Fruit fly (Drosophila melanogaster): ENCODE measurements around the gene CG12684.

CG12684 gene

dm6 chrX:4571829-4572228 is at the start of gene CG12684:
Gene CG12684, minus strand, starts transcription at chrX:4571929.
- no peak for TF ChIP-seq CG11617 (GFP tag; optimal IDR thresholded peaks at IDR 0.05)

- TF ChIP-seq kay (GFP tag; ENCODE audit: borderline replicate concordance) (no peak), CG5204 (GFP tag; optimal IDR thresholded peaks at IDR 0.05) (no peak), CG12768 (GFP tag; optimal IDR thresholded peaks at IDR 0.05) (no peak), CG14711 (tag; optimal IDR thresholded peaks at IDR 0.05) (no peak), Crg-1 (GFP tag; optimal IDR thresholded peaks at IDR 0.05) (no peak), CG1620 (GFP tag; optimal IDR thresholded peaks at IDR 0.05) (no peak), cic (GFP tag; optimal IDR thresholded peaks at IDR 0.05) (no peak), toe (GFP tag; optimal IDR thresholded peaks at IDR 0.05) (no peak), ovo (GFP tag; optimal IDR thresholded peaks at IDR 0.05) (no peak), CG33017 (tag; optimal IDR thresholded peaks at IDR 0.05) (no peak), bab1 (GFP tag; optimal IDR thresholded peaks at IDR 0.05) (no peak), cnc (optimal IDR thresholded peaks at IDR 0.05) (no peak), Clk (GFP tag; optimal IDR thresholded peaks at IDR 0.05) (no peak), CG11617 (GFP tag; optimal IDR thresholded peaks at IDR 0.05) (no peak)
Measured at dm6 chrX:4618869-4619268, 47.1 kb upstream of the CG12684 start.

- TF ChIP-seq bab1 (GFP tag; optimal IDR thresholded peaks at IDR 0.05) (peak; percentile 63), Mnt (GFP tag; optimal IDR thresholded peaks at IDR 0.05) (peak; percentile 92), cnc (optimal IDR thresholded peaks at IDR 0.05) (no peak), CG7045 (GFP tag; optimal IDR thresholded peaks at IDR 0.05) (no peak), toe (GFP tag; optimal IDR thresholded peaks at IDR 0.05) (no peak), kay (GFP tag; ENCODE audit: borderline replicate concordance) (no peak), CG5204 (GFP tag; optimal IDR thresholded peaks at IDR 0.05) (no peak), CG12768 (GFP tag; optimal IDR thresholded peaks at IDR 0.05) (no peak), CG11617 (GFP tag; optimal IDR thresholded peaks at IDR 0.05) (no peak), pad (GFP tag; optimal IDR thresholded peaks at IDR 0.05) (peak; percentile 14), tj (GFP tag; optimal IDR thresholded peaks at IDR 0.05) (peak; percentile 36), Clk (GFP tag; optimal IDR thresholded peaks at IDR 0.05) (no peak), Hr96 (GFP tag; optimal IDR thresholded peaks at IDR 0.05) (peak; percentile 21), CG7101 (tag; optimal IDR thresholded peaks at IDR 0.05) (no peak)
Measured at dm6 chrX:4616865-4617669, 45.3 kb upstream of the CG12684 start, which contains the start of gene peb. Gene peb, plus strand, starts transcription at chrX:4617564.

- TF ChIP-seq Crg-1 (GFP tag; optimal IDR thresholded peaks at IDR 0.05) = no peak
- peak; percentile 76 for TF ChIP-seq bab1 (GFP tag; optimal IDR thresholded peaks at IDR 0.05)
Measured at dm6 chrX:4615684-4616292, 44.1 kb upstream of the CG12684 start.

- TF ChIP-seq ovo (GFP tag; optimal IDR thresholded peaks at IDR 0.05) (no peak), pad (GFP tag; optimal IDR thresholded peaks at IDR 0.05) (no peak), bab1 (GFP tag; optimal IDR thresholded peaks at IDR 0.05) (peak; percentile 8)
Measured at dm6 chrX:4614945-4615344, 43.2 kb upstream of the CG12684 start.

- no peak for TF ChIP-seq CG33017 (tag; optimal IDR thresholded peaks at IDR 0.05)
- TF ChIP-seq bab1 (GFP tag; optimal IDR thresholded peaks at IDR 0.05) = peak; percentile 73
- TF ChIP-seq CG7101 (tag; optimal IDR thresholded peaks at IDR 0.05) = peak; percentile 64
- no peak for TF ChIP-seq cic (GFP tag; optimal IDR thresholded peaks at IDR 0.05)
- TF ChIP-seq CG14711 (tag; optimal IDR thresholded peaks at IDR 0.05) = peak; percentile 65
- TF ChIP-seq Hr96 (GFP tag; optimal IDR thresholded peaks at IDR 0.05) = peak; percentile 59
Measured at dm6 chrX:4614325-4614724, 42.6 kb upstream of the CG12684 start.

dm6 chrX:4613613-4614012 is 41.9 kb upstream of the CG12684 start:
- TF ChIP-seq cnc (optimal IDR thresholded peaks at IDR 0.05) (no peak), CG33017 (tag; optimal IDR thresholded peaks at IDR 0.05) (no peak), CG7045 (GFP tag; optimal IDR thresholded peaks at IDR 0.05) (no peak), CG11617 (GFP tag; optimal IDR thresholded peaks at IDR 0.05) (no peak), ovo (GFP tag; optimal IDR thresholded peaks at IDR 0.05) (no peak), Mnt (GFP tag; optimal IDR thresholded peaks at IDR 0.05) (no peak), CG1620 (GFP tag; optimal IDR thresholded peaks at IDR 0.05) (no peak), CG7101 (tag; optimal IDR thresholded peaks at IDR 0.05) (no peak), cic (GFP tag; optimal IDR thresholded peaks at IDR 0.05) (no peak), CG12768 (GFP tag; optimal IDR thresholded peaks at IDR 0.05) (no peak)
